Fruit fly (Drosophila melanogaster) whole organism, embryonic: ENCODE results near the gene CG9328.

ENCODE experiments used
- Atf6 ChIP-seq: fragments of 200-800 bp; sonication (Bioruptor generic); IDR thresholded peaks from 2 replicates; pipeline ENCODE4 v1.3.6; 2022; ENCODE audit warnings: missing biosample characterization, missing genetic modification characterization
- B-H2 ChIP-seq: fragments of 200-800 bp; sonication (Bioruptor generic); optimal IDR thresholded peaks from 2 replicates; lab custom pipeline; 2018; ENCODE audit warnings: missing biosample characterization, mild to moderate bottlenecking, missing genetic modification characterization
- CG10543 ChIP-seq: fragments of 200-800 bp; sonication (Bioruptor generic); optimal IDR thresholded peaks from 3 replicates; lab custom pipeline; 2017; ENCODE audit warnings: missing biosample characterization, mild to moderate bottlenecking, missing genetic modification characterization, moderate library complexity
- CG12219 ChIP-seq: fragments of 200-800 bp; sonication (Bioruptor generic); optimal IDR thresholded peaks from 3 replicates; lab custom pipeline; 2018; ENCODE audit warnings: missing biosample characterization, mild to moderate bottlenecking, missing genetic modification characterization
- CG12236 ChIP-seq: fragments of 200-800 bp; sonication (Bioruptor generic); optimal IDR thresholded peaks from 2 replicates; lab custom pipeline; 2016; ENCODE audit warnings: missing biosample characterization, missing genetic modification characterization
- CG1233 ChIP-seq: fragments of 200-800 bp; sonication (Bioruptor generic); optimal IDR thresholded peaks from 4 replicates; lab custom pipeline; 2018; ENCODE audit warnings: missing biosample characterization, mild to moderate bottlenecking, missing genetic modification characterization
- CG13624 ChIP-seq: fragments of 200-800 bp; sonication (Bioruptor generic); optimal IDR thresholded peaks from 2 replicates; lab custom pipeline; 2016; ENCODE audit warnings: missing biosample characterization, missing genetic modification characterization
- CG13775 ChIP-seq: fragments of 200-800 bp; sonication (Bioruptor generic); optimal IDR thresholded peaks from 3 replicates; lab custom pipeline; 2017; ENCODE audit warnings: missing biosample characterization, mild to moderate bottlenecking, missing genetic modification characterization
- CG14667 ChIP-seq: fragments of 200-800 bp; sonication (Bioruptor generic); IDR thresholded peaks from 2 replicates; pipeline ENCODE4 v1.3.6; 2022; ENCODE audit warnings: missing biosample characterization, missing genetic modification characterization
- CG15696 ChIP-seq: fragments of 200-800 bp; sonication (Bioruptor generic); optimal IDR thresholded peaks from 2 replicates; lab custom pipeline; 2019; ENCODE audit warnings: missing biosample characterization, mild to moderate bottlenecking, missing genetic modification characterization, moderate library complexity
- CG17612 ChIP-seq: fragments of 200-800 bp; sonication (Bioruptor generic); IDR thresholded peaks from 2 replicates; pipeline ENCODE4 v1.3.6; 2022; ENCODE audit warnings: missing biosample characterization, missing genetic modification characterization
- CG18764 ChIP-seq: fragments of 200-800 bp; sonication (Bioruptor generic); optimal IDR thresholded peaks from 3 replicates; lab custom pipeline; 2016; ENCODE audit warnings: missing biosample characterization, missing genetic modification characterization
- CG30403 ChIP-seq: fragments of 200-800 bp; sonication (Bioruptor generic); optimal IDR thresholded peaks from 3 replicates; lab custom pipeline; 2016; ENCODE audit warnings: missing biosample characterization, missing genetic modification characterization
- CG3065 ChIP-seq: fragments of 200-800 bp; sonication (Bioruptor generic); optimal IDR thresholded peaks from 2 replicates; lab custom pipeline; 2016; ENCODE audit warnings: missing biosample characterization, missing genetic modification characterization
- CG4707 ChIP-seq: fragments of 200-800 bp; sonication (Bioruptor generic); optimal IDR thresholded peaks from 2 replicates; lab custom pipeline; 2018; ENCODE audit warnings: missing biosample characterization, mild to moderate bottlenecking, missing genetic modification characterization, moderate library complexity
- CG4854 ChIP-seq: fragments of 200-800 bp; sonication (Bioruptor generic); optimal IDR thresholded peaks from 2 replicates; lab custom pipeline; 2016; ENCODE audit warnings: missing biosample characterization, missing genetic modification characterization, inconsistent platforms
- CG6175 ChIP-seq: fragments of 200-800 bp; sonication (Bioruptor generic); IDR thresholded peaks from 3 replicates; pipeline ENCODE4 v1.3.6; 2022; ENCODE audit warnings: missing biosample characterization, missing genetic modification characterization
- CG6254 ChIP-seq: fragments of 200-800 bp; sonication (Bioruptor generic); optimal IDR thresholded peaks from 3 replicates; lab custom pipeline; 2017; ENCODE audit warnings: mild to moderate bottlenecking, missing biosample characterization, missing genetic modification reagents, missing genetic modification characterization
- CG6854 ChIP-seq: fragments of 200-800 bp; sonication (Bioruptor generic); optimal IDR thresholded peaks from 3 replicates; lab custom pipeline; 2017; ENCODE audit warnings: missing biosample characterization, mild to moderate bottlenecking, missing genetic modification characterization
- CkIIα-i1 ChIP-seq: fragments of 200-800 bp; sonication (Bioruptor generic); IDR thresholded peaks from 2 replicates; pipeline ENCODE4 v1.3.6; 2022; ENCODE audit warnings: missing biosample characterization, missing genetic modification characterization
- Dip3 ChIP-seq: fragments of 200-800 bp; sonication (Bioruptor generic); optimal IDR thresholded peaks from 3 replicates; lab custom pipeline; 2016; ENCODE audit warnings: missing biosample characterization, missing genetic modification characterization
- E2f1 ChIP-seq: fragments of 200-800 bp; sonication (Bioruptor generic); IDR thresholded peaks from 2 replicates; pipeline ENCODE4 v1.3.6; 2022; ENCODE audit warnings: missing biosample characterization, missing genetic modification characterization
- Eip74EF ChIP-seq, 2 experiments: fragments of 200-800 bp in 1 of 2; fragments of >200 bp in 1 of 2; sonication (Bioruptor generic) in 1 of 2; optimal IDR thresholded peaks; 2 replicates each; lab custom pipeline; 2017 to 2019; ENCODE audit warnings: missing biosample characterization in 2 of 2, missing genetic modification characterization in 2 of 2, mild to moderate bottlenecking in 1 of 2, moderate library complexity in 1 of 2
- Gsc ChIP-seq: fragments of 200-800 bp; sonication (Bioruptor generic); IDR thresholded peaks from 2 replicates; pipeline ENCODE4 v1.3.6; 2022; ENCODE audit warnings: missing biosample characterization, missing genetic modification characterization
- Hand ChIP-seq: fragments of 200-800 bp; sonication (Bioruptor generic); optimal IDR thresholded peaks from 2 replicates; lab custom pipeline; 2017; ENCODE audit warnings: mild to moderate bottlenecking, missing biosample characterization, missing genetic modification reagents, missing genetic modification characterization
- Lhr ChIP-seq: fragments of 200-800 bp; sonication (Bioruptor generic); optimal IDR thresholded peaks from 3 replicates; lab custom pipeline; 2017; ENCODE audit warnings: mild to moderate bottlenecking, missing biosample characterization, missing genetic modification reagents, missing genetic modification characterization
- MBD-R2 ChIP-seq: fragments of 200-800 bp; sonication (Bioruptor generic); IDR thresholded peaks from 2 replicates; pipeline ENCODE4 v1.3.6; 2022; ENCODE audit warnings: missing biosample characterization, missing genetic modification characterization
- Mes4 ChIP-seq: fragments of 200-800 bp; sonication (Bioruptor generic); optimal IDR thresholded peaks from 2 replicates; lab custom pipeline; 2016; ENCODE audit warnings: missing biosample characterization, missing genetic modification characterization
- NFAT ChIP-seq: fragments of 200-800 bp; sonication (Bioruptor generic); IDR thresholded peaks from 2 replicates; pipeline ENCODE4 v1.3.6; 2022; ENCODE audit warnings: missing biosample characterization, missing genetic modification characterization
- Optix ChIP-seq: fragments of 200-800 bp; sonication (Bioruptor generic); IDR thresholded peaks from 3 replicates; pipeline ENCODE4 v1.3.6; 2022; ENCODE audit warnings: missing biosample characterization, missing genetic modification characterization
- Ravus ChIP-seq: fragments of 200-800 bp; sonication (Bioruptor generic); IDR thresholded peaks from 2 replicates; pipeline ENCODE4 v1.3.6; 2022; ENCODE audit warnings: missing biosample characterization, missing genetic modification characterization
- Rx ChIP-seq: fragments of 200-800 bp; sonication (Bioruptor generic); IDR thresholded peaks from 2 replicates; pipeline ENCODE4 v1.3.6; 2022; ENCODE audit warnings: missing biosample characterization, missing genetic modification characterization
- Usf ChIP-seq: fragments of 200-800 bp; sonication (Bioruptor generic); optimal IDR thresholded peaks from 2 replicates; lab custom pipeline; 2017; ENCODE audit warnings: missing genotype, missing biosample characterization, missing genetic modification characterization
- YL-1 ChIP-seq: fragments of 200-800 bp; sonication (Bioruptor generic); optimal IDR thresholded peaks from 3 replicates; lab custom pipeline; 2017; ENCODE audit warnings: missing biosample characterization, mild to moderate bottlenecking, missing genetic modification characterization
- br ChIP-seq: fragments of >200 bp; optimal IDR thresholded peaks from 2 replicates; lab custom pipeline; 2017
- dan ChIP-seq: fragments of 200-800 bp; sonication (Bioruptor generic); IDR thresholded peaks from 2 replicates; pipeline ENCODE4 v1.3.6; 2022; ENCODE audit warnings: missing biosample characterization, missing genetic modification characterization
- emc ChIP-seq: fragments of 200-800 bp; sonication (Bioruptor generic); optimal IDR thresholded peaks from 2 replicates; lab custom pipeline; 2016; ENCODE audit warnings: missing biosample characterization, missing genetic modification characterization
- esg ChIP-seq: fragments of 200-800 bp; sonication (Bioruptor generic); conservative IDR thresholded peaks from 2 replicates; pipeline ENCODE4 v1.3.6; 2022; ENCODE audit warnings: missing biosample characterization, missing genetic modification characterization
- gfzf ChIP-seq: fragments of 200-800 bp; sonication (Bioruptor generic); optimal IDR thresholded peaks from 2 replicates; lab custom pipeline; 2016; ENCODE audit warnings: missing biosample characterization, mild to moderate bottlenecking, missing genetic modification characterization, moderate library complexity
- kay ChIP-seq: fragments of 200-800 bp; sonication (Bioruptor generic); optimal IDR thresholded peaks from 2 replicates; lab custom pipeline; 2016; ENCODE audit warnings: missing biosample characterization, missing genetic modification characterization
- kni ChIP-seq: fragments of 200-800 bp; sonication (Bioruptor generic); optimal IDR thresholded peaks from 3 replicates; lab custom pipeline; 2017; ENCODE audit warnings: mild to moderate bottlenecking, missing biosample characterization, missing genetic modification reagents, missing genetic modification characterization
- lilli ChIP-seq: fragments of 200-800 bp; sonication (Bioruptor generic); optimal IDR thresholded peaks from 3 replicates; lab custom pipeline; 2016; ENCODE audit warnings: missing biosample characterization, missing genetic modification characterization
- nerfin-1 ChIP-seq: fragments of 200-800 bp; sonication (Bioruptor generic); optimal IDR thresholded peaks from 3 replicates; lab custom pipeline; 2019; ENCODE audit warnings: missing biosample characterization, mild to moderate bottlenecking, missing genetic modification characterization, moderate library complexity
- nerfin-2 ChIP-seq: fragments of 200-800 bp; sonication (Bioruptor generic); IDR thresholded peaks from 2 replicates; pipeline ENCODE4 v1.3.6; 2022; ENCODE audit warnings: missing biosample characterization, missing genetic modification characterization; ENCODE audit not compliant: partially characterized antibody
- odd ChIP-seq: fragments of 200-800 bp; sonication (Bioruptor generic); optimal IDR thresholded peaks from 2 replicates; lab custom pipeline; 2017; ENCODE audit warnings: missing biosample characterization, mild to moderate bottlenecking, missing genetic modification characterization
- peb ChIP-seq: fragments of 200-800 bp; sonication (Bioruptor generic); IDR thresholded peaks from 2 replicates; pipeline ENCODE4 v1.3.6; 2022; ENCODE audit warnings: missing biosample characterization, missing genetic modification characterization
- prd ChIP-seq, 3 experiments: fragments of >200 bp in 2 of 3; fragments of 200-800 bp in 1 of 3; sonication (Bioruptor generic) in 1 of 3; optimal IDR thresholded peaks in 2 of 3; IDR thresholded peaks in 1 of 3; 2 replicates in 2 of 3; 3 replicates in 1 of 3; pipeline versions ENCODE4 v1.3.6 to Lab custom; 2017 to 2022; ENCODE audit warnings: missing biosample characterization in 1 of 3, missing genetic modification characterization in 1 of 3
- pros ChIP-seq: fragments of 200-800 bp; sonication (Bioruptor generic); optimal IDR thresholded peaks from 3 replicates; lab custom pipeline; 2019; ENCODE audit warnings: missing biosample characterization, mild to moderate bottlenecking, missing genetic modification characterization, moderate library complexity
- seq ChIP-seq: fragments of 200-800 bp; sonication (Bioruptor generic); IDR thresholded peaks from 2 replicates; pipeline ENCODE4 v1.3.6; 2022; ENCODE audit warnings: missing biosample characterization, missing genetic modification characterization
- stc ChIP-seq: fragments of 200-800 bp; sonication (Bioruptor generic); IDR thresholded peaks from 2 replicates; pipeline ENCODE4 v1.3.6; 2022; ENCODE audit warnings: missing biosample characterization, missing genetic modification characterization
- tna ChIP-seq: fragments of 200-800 bp; sonication (Bioruptor generic); IDR thresholded peaks from 2 replicates; pipeline ENCODE4 v1.3.6; 2022; ENCODE audit warnings: missing biosample characterization, missing genetic modification characterization; ENCODE audit not compliant: partially characterized antibody
- wdn ChIP-seq: fragments of 200-800 bp; sonication (Bioruptor generic); IDR thresholded peaks from 2 replicates; pipeline ENCODE4 v1.3.6; 2022; ENCODE audit warnings: missing biosample characterization, missing genetic modification characterization

Gene CG9328

DNA sequence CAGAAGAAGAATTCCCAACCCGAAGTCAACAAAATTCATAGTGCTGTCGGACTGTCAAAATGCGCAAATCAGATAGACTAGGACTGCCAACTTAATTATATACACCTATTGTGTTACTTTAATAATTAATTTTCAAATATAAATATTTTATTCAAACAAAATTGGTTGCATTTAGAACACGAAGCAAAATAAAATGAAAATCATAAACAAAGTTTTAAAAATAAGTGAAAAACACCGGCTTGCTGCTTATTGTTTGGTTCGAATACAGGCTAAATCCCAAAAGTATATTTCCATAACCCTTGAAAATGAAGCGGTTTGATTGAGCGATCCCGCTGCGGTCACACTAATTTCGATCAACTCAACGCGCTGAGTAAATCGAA is 39.7 kb upstream of the CG9328 start, which contains the start of the genes Rhau and dia (continued):
- TF ChIP-seq E2f1 (GFP tag; lab: Robert Waterston, UW) (no peak), Usf (no peak), CG10543 (GFP tag; lab: Kevin White, UChicago) (no peak), seq (GFP tag; lab: Robert Waterston, UW) (no peak), Dip3 (GFP tag; lab: Kevin White, UChicago) (peak; percentile 4), nerfin-2 (no peak), NFAT (GFP tag; lab: Robert Waterston, UW) (0 out of 2 replicates have a peak, but pooled peaks have one; percentile 33), dan (GFP tag; lab: Robert Waterston, UW) (no peak), Rx (GFP tag; lab: Robert Waterston, UW) (no peak), nerfin-1 (no peak), peb (no peak), CG13775 (GFP tag; lab: Kevin White, UChicago) (no peak), stc (GFP tag; lab: Robert Waterston, UW) (no peak), esg (no peak), Optix (GFP tag; lab: Robert Waterston, UW) (no peak), tna (GFP tag; lab: Robert Waterston, UW) (no peak), Eip74EF (GFP tag; optimal IDR thresholded peaks at IDR 0.05; lab: Kevin White, UChicago) (no peak), B-H2 (peak; percentile 29), CG6175 (no peak), wdn (GFP tag; lab: Robert Waterston, UW) (no peak), Mes4 (GFP tag; lab: Kevin White, UChicago) (no peak), YL-1 (peak; percentile 44), CG30403 (GFP tag; lab: Kevin White, UChicago) (peak; percentile 43), gfzf (GFP tag; lab: Kevin White, UChicago) (peak; percentile 93), prd (optimal IDR thresholded peaks at IDR 0.05; lab: Kevin White, UChicago) (no peak), prd (GFP tag; IDR thresholded peaks at IDR 0.05; lab: Robert Waterston, UW) (peak; percentile 36; the same call in 1 of the 3 replicates), CG4854 (GFP tag; lab: Kevin White, UChicago) (no peak), CG15696 (tag; lab: Kevin White, UChicago) (peak; percentile 28), CG3065 (GFP tag; lab: Kevin White, UChicago) (no peak), Hand (GFP tag; lab: Kevin White, UChicago) (no peak), CG14667 (GFP tag; lab: Robert Waterston, UW) (no peak), Gsc (GFP tag; lab: Robert Waterston, UW) (no peak), CG4707 (no peak), CG12236 (GFP tag; lab: Kevin White, UChicago) (no peak), CG18764 (GFP tag; lab: Kevin White, UChicago) (peak; percentile 12), lilli (peak; percentile 44), Atf6 (GFP tag; lab: Robert Waterston, UW) (no peak), CG6254 (GFP tag; lab: Kevin White, UChicago) (no peak), kni (GFP tag; lab: Kevin White, UChicago) (no peak), CG6854 (GFP tag; lab: Kevin White, UChicago) (no peak), br (lab: Kevin White, UChicago) (no peak), pros (GFP tag; lab: Kevin White, UChicago) (no peak), CG17612 (GFP tag; lab: Robert Waterston, UW) (no peak), odd (GFP tag; lab: Kevin White, UChicago) (no peak), Lhr (GFP tag; lab: Kevin White, UChicago) (peak; percentile 93), CG13624 (GFP tag; lab: Kevin White, UChicago) (no peak), CG1233 (GFP tag; lab: Kevin White, UChicago) (no peak), CkIIα-i1 (GFP tag; lab: Robert Waterston, UW) (no peak), MBD-R2 (GFP tag; lab: Robert Waterston, UW) (peak; percentile 77), Ravus (GFP tag; lab: Robert Waterston, UW) (no peak), kay (GFP tag; lab: Kevin White, UChicago) (no peak), emc (no peak), CG12219 (GFP tag; lab: Kevin White, UChicago) (no peak)
